Worm (Caenorhabditis elegans) whole organism, L4 larva: ENCODE measurements around the gene C27C12.4.

Experiments used
- D1046.2 ChIP-seq: fragments of 200-800 bp; sonication (Bioruptor generic); IDR thresholded peaks from 2 replicates; pipeline ENCODE4 v1.3.6; 2022; ENCODE audit warnings: missing genetic modification characterization, missing compliant biosample characterization
- F26F4.8 ChIP-seq: fragments of 200-800 bp; sonication (Bioruptor generic); conservative IDR thresholded peaks from 2 replicates; pipeline ENCODE4 v1.3.6; 2022; ENCODE audit warnings: missing genetic modification characterization, missing compliant biosample characterization
- F37D6.2 ChIP-seq: sonication (generic microtip); optimal IDR thresholded peaks from 2 replicates; lab custom pipeline; 2016; ENCODE audit warnings: mild to moderate bottlenecking, missing genetic modification characterization, missing compliant biosample characterization
- R02D3.7 ChIP-seq: fragments of 150-350 bp; sonication (generic microtip); optimal IDR thresholded peaks from 3 replicates; lab custom pipeline; 2014; ENCODE audit warnings: missing biosample characterization, missing genetic modification characterization
- T20F7.1 ChIP-seq: fragments of 200-800 bp; sonication (Bioruptor generic); optimal IDR thresholded peaks from 2 replicates; lab custom pipeline; 2018; ENCODE audit warnings: mild to moderate bottlenecking, missing genetic modification characterization, missing compliant biosample characterization
- T26A8.4 ChIP-seq: fragments of 200-800 bp; sonication (Bioruptor generic); IDR thresholded peaks from 2 replicates; pipeline ENCODE4 v1.3.6; 2022; ENCODE audit warnings: missing genetic modification characterization, missing compliant biosample characterization
- Y48G9A.11 ChIP-seq: fragments of 200-800 bp; sonication (Bioruptor generic); IDR thresholded peaks from 2 replicates; pipeline ENCODE4 v1.3.6; 2022; ENCODE audit warnings: missing genetic modification reagents, missing genetic modification characterization, missing compliant biosample characterization
- Y75B8A.6 ChIP-seq: fragments of 200-800 bp; sonication (Bioruptor generic); IDR thresholded peaks from 2 replicates; pipeline ENCODE4 v1.3.6; 2022; ENCODE audit warnings: missing genetic modification reagents, missing genetic modification characterization, missing compliant biosample characterization
- ama-1 ChIP-seq: fragments of 150-350 bp; optimal IDR thresholded peaks from 2 replicates; lab custom pipeline; 2014; ENCODE audit warnings: inconsistent platforms, mixed read lengths
- ceh-20 ChIP-seq: fragments of 200-800 bp; sonication (Bioruptor generic); IDR thresholded peaks from 2 replicates; pipeline ENCODE4 v1.3.6; 2022; ENCODE audit warnings: missing genetic modification reagents, missing genetic modification characterization, missing compliant biosample characterization
- ceh-44 ChIP-seq: fragments of 200-800 bp; sonication (Bioruptor generic); IDR thresholded peaks from 2 replicates; pipeline ENCODE4 v1.3.6; 2022; ENCODE audit warnings: missing genetic modification reagents, missing genetic modification characterization, missing compliant biosample characterization
- ceh-62 ChIP-seq: sonication (generic microtip); optimal IDR thresholded peaks from 2 replicates; lab custom pipeline; 2017; ENCODE audit warnings: missing biosample characterization, missing genetic modification characterization
- ceh-82 ChIP-seq: sonication (generic microtip); optimal IDR thresholded peaks from 2 replicates; lab custom pipeline; 2017; ENCODE audit warnings: missing biosample characterization, missing genetic modification characterization
- ces-1 ChIP-seq: fragments of 150-350 bp; sonication (generic microtip); optimal IDR thresholded peaks from 4 replicates; lab custom pipeline; 2014; ENCODE audit warnings: missing biosample characterization, missing genetic modification reagents, missing genetic modification characterization
- daf-12 ChIP-seq: fragments of 150-350 bp; optimal IDR thresholded peaks from 2 replicates; lab custom pipeline; 2014; ENCODE audit warnings: missing biosample characterization, missing genetic modification reagents, missing genetic modification characterization
- daf-8 ChIP-seq: fragments of 200-800 bp; sonication (Bioruptor generic); IDR thresholded peaks from 2 replicates; pipeline ENCODE4 v1.3.6; 2022; ENCODE audit warnings: missing genetic modification characterization, missing compliant biosample characterization
- dmd-6 ChIP-seq: fragments of 200-800 bp; sonication (Bioruptor generic); IDR thresholded peaks from 2 replicates; pipeline ENCODE4 v1.3.6; 2022; ENCODE audit warnings: missing genetic modification reagents, missing genetic modification characterization, missing compliant biosample characterization
- dpl-1 ChIP-seq: fragments of 150-350 bp; optimal IDR thresholded peaks from 2 replicates; lab custom pipeline; 2014; ENCODE audit warnings: missing biosample characterization, missing genetic modification reagents, missing genetic modification characterization
- dve-1 ChIP-seq: sonication (generic microtip); optimal IDR thresholded peaks from 2 replicates; lab custom pipeline; 2017; ENCODE audit warnings: antibody characterized with exemption, mild to moderate bottlenecking, missing genetic modification characterization, missing compliant biosample characterization; ENCODE audit not compliant: insufficient read depth
- egl-27 ChIP-seq: sonication (generic microtip); optimal IDR thresholded peaks from 3 replicates; lab custom pipeline; 2017; ENCODE audit warnings: missing biosample characterization, missing genetic modification reagents, missing genetic modification characterization
- fkh-10 ChIP-seq: fragments of 150-350 bp; optimal IDR thresholded peaks from 2 replicates; lab custom pipeline; 2014; ENCODE audit warnings: missing biosample characterization, missing genetic modification reagents, missing genetic modification characterization
- hif-1 ChIP-seq, 2 experiments: sonication (generic microtip); optimal IDR thresholded peaks; 2 replicates each; lab custom pipeline; 2016 to 2017; ENCODE audit warnings: missing compliant biosample characterization in 2 of 2, missing genetic modification characterization in 2 of 2, missing genetic modification reagents in 2 of 2, missing genotype in 2 of 2, mild to moderate bottlenecking in 1 of 2
- hlh-11 ChIP-seq: fragments of 200-800 bp; sonication (Bioruptor generic); optimal IDR thresholded peaks from 2 replicates; lab custom pipeline; 2018; ENCODE audit warnings: mild to moderate bottlenecking, missing genetic modification characterization, missing compliant biosample characterization
- hlh-30 ChIP-seq: sonication (generic microtip); optimal IDR thresholded peaks from 2 replicates; lab custom pipeline; 2017; ENCODE audit warnings: antibody characterized with exemption, mild to moderate bottlenecking, missing genetic modification characterization, missing compliant biosample characterization; ENCODE audit not compliant: insufficient read depth
- lim-7 ChIP-seq: fragments of 200-800 bp; sonication (Bioruptor generic); IDR thresholded peaks from 2 replicates; pipeline ENCODE4 v1.3.6; 2022; ENCODE audit warnings: missing genetic modification characterization, missing compliant biosample characterization
- lin-29 ChIP-seq: fragments of 200-800 bp; sonication (Bioruptor generic); IDR thresholded peaks from 2 replicates; pipeline ENCODE4 v1.3.6; 2022; ENCODE audit warnings: missing genetic modification reagents, missing genetic modification characterization, missing compliant biosample characterization
- mdt-29 ChIP-seq: fragments of 200-800 bp; sonication (Bioruptor generic); IDR thresholded peaks from 2 replicates; pipeline ENCODE4 v1.3.6; 2022; ENCODE audit warnings: missing genetic modification reagents, missing genetic modification characterization, missing compliant biosample characterization
- mep-1 ChIP-seq: fragments of 150-350 bp; sonication (generic microtip); optimal IDR thresholded peaks from 3 replicates; lab custom pipeline; 2014; ENCODE audit warnings: missing biosample characterization, missing genetic modification characterization
- mes-2 ChIP-seq: sonication (generic microtip); optimal IDR thresholded peaks from 2 replicates; lab custom pipeline; 2016; ENCODE audit warnings: missing genotype, mild to moderate bottlenecking, missing genetic modification characterization, missing compliant biosample characterization; ENCODE audit not compliant: poor library complexity, severe bottlenecking
- nhr-10 ChIP-seq: fragments of 150-350 bp; optimal IDR thresholded peaks from 2 replicates; lab custom pipeline; 2014; ENCODE audit warnings: missing biosample characterization, missing genetic modification characterization
- nhr-11 ChIP-seq: fragments of 150-350 bp; optimal IDR thresholded peaks from 2 replicates; lab custom pipeline; 2014; ENCODE audit warnings: missing biosample characterization, missing genetic modification characterization
- nhr-111 ChIP-seq: fragments of 200-800 bp; sonication (Bioruptor generic); optimal IDR thresholded peaks from 2 replicates; lab custom pipeline; 2018; ENCODE audit warnings: mild to moderate bottlenecking, missing genetic modification characterization, missing compliant biosample characterization
- nhr-41 ChIP-seq: fragments of 200-800 bp; sonication (Bioruptor generic); IDR thresholded peaks from 2 replicates; pipeline ENCODE4 v1.3.6; 2022; ENCODE audit warnings: missing genetic modification reagents, missing genetic modification characterization, missing compliant biosample characterization
- nhr-42 ChIP-seq: fragments of 200-800 bp; sonication (Bioruptor generic); IDR thresholded peaks from 2 replicates; pipeline ENCODE4 v1.3.6; 2022; ENCODE audit warnings: missing genetic modification characterization, missing compliant biosample characterization
- nhr-48 ChIP-seq: sonication (generic microtip); optimal IDR thresholded peaks from 2 replicates; lab custom pipeline; 2016; ENCODE audit warnings: mild to moderate bottlenecking, missing genetic modification characterization, missing compliant biosample characterization
- nhr-6 ChIP-seq: fragments of 150-350 bp; optimal IDR thresholded peaks from 2 replicates; lab custom pipeline; 2014; ENCODE audit warnings: missing biosample characterization, missing genetic modification characterization
- nhr-76 ChIP-seq: fragments of 150-350 bp; optimal IDR thresholded peaks from 2 replicates; lab custom pipeline; 2014; ENCODE audit warnings: missing biosample characterization, missing genetic modification characterization
- pha-4 ChIP-seq, 2 experiments: fragments of 150-350 bp in 1 of 2; fragments of 200-800 bp in 1 of 2; sonication (Bioruptor generic) in 1 of 2; IDR thresholded peaks in 1 of 2; optimal IDR thresholded peaks in 1 of 2; 2 replicates each; pipeline versions ENCODE4 v1.3.6 to Lab custom; 2014 to 2022; ENCODE audit warnings: missing genetic modification characterization in 2 of 2, missing genetic modification reagents in 2 of 2, missing biosample characterization in 1 of 2, missing compliant biosample characterization in 1 of 2
- php-3 ChIP-seq: fragments of 200-800 bp; sonication (Bioruptor generic); IDR thresholded peaks from 2 replicates; pipeline ENCODE4 v1.3.6; 2022; ENCODE audit warnings: missing genetic modification reagents, missing genetic modification characterization, missing compliant biosample characterization
- spr-1 ChIP-seq: sonication (generic microtip); optimal IDR thresholded peaks from 2 replicates; lab custom pipeline; 2016; ENCODE audit warnings: mild to moderate bottlenecking, missing genetic modification characterization, missing compliant biosample characterization
- unc-130 ChIP-seq: sonication (generic microtip); optimal IDR thresholded peaks from 2 replicates; lab custom pipeline; 2016; ENCODE audit warnings: missing genetic modification reagents, missing genetic modification characterization, missing compliant biosample characterization
- unc-39 ChIP-seq: sonication (generic microtip); optimal IDR thresholded peaks from 2 replicates; lab custom pipeline; 2017; ENCODE audit warnings: missing biosample characterization, missing genetic modification characterization
- zag-1 ChIP-seq: fragments of 150-350 bp; optimal IDR thresholded peaks from 2 replicates; lab custom pipeline; 2014; ENCODE audit warnings: missing biosample characterization, missing genetic modification characterization
- zfp-2 ChIP-seq: sonication (generic microtip); optimal IDR thresholded peaks from 2 replicates; lab custom pipeline; 2016; ENCODE audit warnings: mild to moderate bottlenecking, missing genetic modification characterization, missing compliant biosample characterization
- zfp-3 ChIP-seq: fragments of 200-800 bp; sonication (Bioruptor generic); conservative IDR thresholded peaks from 2 replicates; pipeline ENCODE4 v1.3.6; 2022; ENCODE audit warnings: missing genetic modification reagents, missing genetic modification characterization, missing compliant biosample characterization
- zip-11 ChIP-seq: fragments of 200-800 bp; sonication (Bioruptor generic); IDR thresholded peaks from 2 replicates; pipeline ENCODE4 v1.3.6; 2022; ENCODE audit warnings: missing genetic modification characterization, missing compliant biosample characterization
- zip-2 ChIP-seq: fragments of 150-350 bp; optimal IDR thresholded peaks from 2 replicates; lab custom pipeline; 2014; ENCODE audit warnings: missing biosample characterization, missing genetic modification characterization
- ztf-11 ChIP-seq: fragments of 150-350 bp; optimal IDR thresholded peaks from 2 replicates; lab custom pipeline; 2014; ENCODE audit warnings: missing biosample characterization, missing genetic modification characterization
- ztf-7 ChIP-seq: fragments of 150-350 bp; optimal IDR thresholded peaks from 2 replicates; lab custom pipeline; 2014; ENCODE audit warnings: missing biosample characterization, missing genetic modification characterization

C27C12.4 gene

ce11 chrX:14818464-14819259 is 35.2 kb upstream of the C27C12.4 start, which contains the start of gene epn-1 (continued):
- no peak for TF ChIP-seq egl-27 (tag; lab: Kevin White, UChicago)
- TF ChIP-seq ama-1 (lab: Kevin White, UChicago), result peak; percentile 18
- peak; percentile 100 for TF ChIP-seq hlh-11
- 0 out of 2 replicates have a peak, but pooled peaks have one; percentile 3 for TF ChIP-seq Y75B8A.6
- peak; percentile 59 for TF ChIP-seq ztf-7
- TF ChIP-seq ceh-20, result peak; percentile 98
- no peak for TF ChIP-seq Y48G9A.11 (GFP tag; lab: Robert Waterston, UW)
- TF ChIP-seq spr-1 (tag; lab: Kevin White, UChicago), result peak; percentile 94
- TF ChIP-seq zip-11 (GFP tag; lab: Robert Waterston, UW), result no peak
- TF ChIP-seq nhr-76, result peak; percentile 66
- 0 out of 2 replicates have a peak, but pooled peaks have one; percentile 55 for TF ChIP-seq daf-8 (GFP tag; lab: Robert Waterston, UW)
- TF ChIP-seq T26A8.4, result peak; percentile 94
- peak; percentile 94 for TF ChIP-seq nhr-6 (tag; lab: Kevin White, UChicago)
- peak; percentile 89 for TF ChIP-seq fkh-10 (GFP tag; lab: Kevin White, UChicago)
- no peak for TF ChIP-seq ceh-82 (tag; lab: Kevin White, UChicago)
- TF ChIP-seq nhr-42 (GFP tag; lab: Robert Waterston, UW), result peak; percentile 95
- peak; percentile 88 for TF ChIP-seq T20F7.1 (GFP tag; lab: Kevin White, UChicago)
- peak; percentile 96 for TF ChIP-seq nhr-10 (tag; lab: Kevin White, UChicago)
- peak; percentile 96 for TF ChIP-seq pha-4 (GFP tag; IDR thresholded peaks at IDR 0.05; lab: Robert Waterston, UW)
- TF ChIP-seq pha-4 (tag; optimal IDR thresholded peaks at IDR 0.05; lab: Kevin White, UChicago), result no peak
- peak; percentile 99 for TF ChIP-seq dmd-6 (GFP tag; lab: Robert Waterston, UW)
- peak; percentile 94 for TF ChIP-seq F37D6.2 (tag; lab: Kevin White, UChicago)
- TF ChIP-seq hlh-30 (tag; lab: Kevin White, UChicago), result peak; percentile 100
- no peak for TF ChIP-seq daf-12 (tag; lab: Kevin White, UChicago)
- TF ChIP-seq zag-1 (tag; lab: Kevin White, UChicago), result peak; percentile 72
- TF ChIP-seq nhr-48, result peak; percentile 99
- peak; percentile 66 for TF ChIP-seq zfp-2 (tag; lab: Kevin White, UChicago)
- TF ChIP-seq dve-1 (tag; lab: Kevin White, UChicago), result peak; percentile 95
- peak; percentile 96 for TF ChIP-seq nhr-11 (tag; lab: Kevin White, UChicago)
- peak; percentile 80 for TF ChIP-seq mes-2
- TF ChIP-seq unc-39 (tag; lab: Kevin White, UChicago), result peak; percentile 71
- no peak for TF ChIP-seq ztf-11 (tag; lab: Kevin White, UChicago)
- TF ChIP-seq nhr-111 (GFP tag; lab: Kevin White, UChicago), result peak; percentile 48
- TF ChIP-seq hif-1 (tag; optimal IDR thresholded peaks at IDR 0.05; lab: Kevin White, UChicago), result peak; percentile 83 to 97
- TF ChIP-seq D1046.2 (GFP tag; lab: Robert Waterston, UW), result peak; percentile 81; the same call in 1 of the 2 replicates
- no peak for TF ChIP-seq ceh-62 (tag; lab: Kevin White, UChicago)
- peak; percentile 76 for TF ChIP-seq lin-29
- TF ChIP-seq unc-130 (GFP tag; lab: Kevin White, UChicago), result peak; percentile 53
- peak; percentile 98 for TF ChIP-seq mep-1 (tag; lab: Kevin White, UChicago)
- peak; percentile 92 for TF ChIP-seq php-3 (GFP tag; lab: Robert Waterston, UW)
- peak; percentile 90 for TF ChIP-seq mdt-29 (GFP tag; lab: Robert Waterston, UW)
- peak; percentile 50 for TF ChIP-seq zip-2
- TF ChIP-seq ces-1, result no peak
- peak; percentile 65 for TF ChIP-seq lim-7
- TF ChIP-seq zfp-3 (GFP tag; lab: Robert Waterston, UW), result peak; percentile 83
- no peak for TF ChIP-seq R02D3.7 (tag; lab: Kevin White, UChicago)
- peak; percentile 68; the same call in 1 of the 2 replicates for TF ChIP-seq nhr-41 (GFP tag; lab: Robert Waterston, UW)
- peak; percentile 73 for TF ChIP-seq dpl-1
- TF ChIP-seq F26F4.8 (GFP tag; lab: Robert Waterston, UW), result no peak
- TF ChIP-seq ceh-44, result no peak
